Worm (Caenorhabditis elegans) whole organism, young adult: ENCODE results near the gene K09E2.3.

Source experiments
- B0019.2 ChIP-seq: fragments of 200-800 bp; sonication (Bioruptor generic); conservative IDR thresholded peaks from 2 replicates; pipeline ENCODE4 v1.3.6; 2022; ENCODE audit warnings: missing genetic modification reagents, missing genetic modification characterization, missing compliant biosample characterization
- B0035.1 ChIP-seq: sonication (generic microtip); optimal IDR thresholded peaks from 2 replicates; lab custom pipeline; 2016; ENCODE audit warnings: missing genetic modification characterization, mild to moderate bottlenecking, missing compliant biosample characterization, missing genotype, missing genetic modification reagents
- C06A6.2 ChIP-seq: fragments of 200-800 bp; sonication (Bioruptor generic); conservative IDR thresholded peaks from 2 replicates; pipeline ENCODE4 v1.3.6; 2022; ENCODE audit warnings: missing genetic modification characterization, missing compliant biosample characterization
- F10E7.11 ChIP-seq: sonication (generic microtip); optimal IDR thresholded peaks from 2 replicates; lab custom pipeline; 2017; ENCODE audit warnings: mild to moderate bottlenecking, missing genetic modification characterization, moderate library complexity, missing compliant biosample characterization
- F23B12.7 ChIP-seq: sonication (generic microtip); optimal IDR thresholded peaks from 2 replicates; lab custom pipeline; 2017; ENCODE audit warnings: missing genetic modification characterization, mild to moderate bottlenecking, missing compliant biosample characterization, antibody characterized with exemption, moderate library complexity; ENCODE audit not compliant: insufficient read depth
- F49E8.2 ChIP-seq: sonication (generic microtip); optimal IDR thresholded peaks from 3 replicates; lab custom pipeline; 2017; ENCODE audit warnings: missing genetic modification characterization, mild to moderate bottlenecking, missing compliant biosample characterization, antibody characterized with exemption, moderate library complexity; ENCODE audit not compliant: insufficient read depth
- F52B5.7 ChIP-seq: sonication (generic microtip); optimal IDR thresholded peaks from 2 replicates; lab custom pipeline; 2016; ENCODE audit warnings: mild to moderate bottlenecking, missing genetic modification characterization, missing compliant biosample characterization
- Y53F4B.3 ChIP-seq: fragments of 200-800 bp; sonication (Bioruptor generic); IDR thresholded peaks from 2 replicates; pipeline ENCODE4 v1.3.6; 2022; ENCODE audit warnings: missing genetic modification reagents, missing genetic modification characterization, missing compliant biosample characterization
- ZK185.1 ChIP-seq: sonication (generic microtip); optimal IDR thresholded peaks from 2 replicates; lab custom pipeline; 2016; ENCODE audit warnings: mild to moderate bottlenecking, missing genetic modification characterization, missing compliant biosample characterization; ENCODE audit not compliant: poor library complexity, severe bottlenecking
- atf-7 ChIP-seq: sonication (generic microtip); optimal IDR thresholded peaks from 2 replicates; lab custom pipeline; 2017; ENCODE audit warnings: mild to moderate bottlenecking, missing genetic modification characterization, missing compliant biosample characterization
- athp-1 ChIP-seq: sonication (generic microtip); optimal IDR thresholded peaks from 2 replicates; lab custom pipeline; 2017; ENCODE audit warnings: mild to moderate bottlenecking, missing genetic modification characterization, missing compliant biosample characterization
- bed-1 ChIP-seq: fragments of 200-800 bp; sonication (Bioruptor generic); IDR thresholded peaks from 2 replicates; pipeline ENCODE4 v1.3.6; 2022; ENCODE audit warnings: missing genetic modification reagents, missing genetic modification characterization, missing compliant biosample characterization
- cebp-1 ChIP-seq, 2 experiments: fragments of 200-800 bp in 1 of 2; sonication (Bioruptor generic) in 1 of 2; sonication (generic microtip) in 1 of 2; IDR thresholded peaks in 1 of 2; optimal IDR thresholded peaks in 1 of 2; 2 replicates each; pipeline versions ENCODE4 v1.3.6 to Lab custom; 2017 to 2022; ENCODE audit warnings: missing compliant biosample characterization in 2 of 2, missing genetic modification characterization in 2 of 2, mild to moderate bottlenecking in 1 of 2, missing genetic modification reagents in 1 of 2, moderate library complexity in 1 of 2
- chd-7 ChIP-seq: sonication (generic microtip); optimal IDR thresholded peaks from 2 replicates; lab custom pipeline; 2016; ENCODE audit warnings: mild to moderate bottlenecking, missing genetic modification characterization, moderate library complexity, missing compliant biosample characterization
- die-1 ChIP-seq: sonication (generic microtip); optimal IDR thresholded peaks from 2 replicates; lab custom pipeline; 2016; ENCODE audit warnings: missing genotype, mild to moderate bottlenecking, missing genetic modification characterization, missing compliant biosample characterization
- egl-44 ChIP-seq: fragments of 200-800 bp; sonication (Bioruptor generic); IDR thresholded peaks from 2 replicates; pipeline ENCODE4 v1.3.6; 2022; ENCODE audit warnings: missing genetic modification reagents, missing genetic modification characterization, missing compliant biosample characterization
- fkh-3 ChIP-seq: sonication (generic microtip); optimal IDR thresholded peaks from 2 replicates; lab custom pipeline; 2016; ENCODE audit warnings: mild to moderate bottlenecking, missing genetic modification characterization, missing compliant biosample characterization
- hrde-1 ChIP-seq: sonication (generic microtip); optimal IDR thresholded peaks from 2 replicates; lab custom pipeline; 2016; ENCODE audit warnings: missing genetic modification characterization, mild to moderate bottlenecking, missing compliant biosample characterization, moderate library complexity, missing genotype, missing genetic modification reagents, borderline replicate concordance
- hsf-1 ChIP-seq: fragments of 200-800 bp; sonication (Bioruptor generic); IDR thresholded peaks from 2 replicates; pipeline ENCODE4 v1.3.6; 2022; ENCODE audit warnings: missing genetic modification reagents, missing genetic modification characterization, missing compliant biosample characterization
- let-526 ChIP-seq: fragments of 200-800 bp; sonication (Bioruptor generic); IDR thresholded peaks from 2 replicates; pipeline ENCODE4 v1.3.6; 2022; ENCODE audit warnings: missing genetic modification reagents, missing genetic modification characterization, missing compliant biosample characterization
- lin-26 ChIP-seq: fragments of 200-800 bp; sonication (Bioruptor generic); IDR thresholded peaks from 2 replicates; pipeline ENCODE4 v1.3.6; 2022; ENCODE audit warnings: missing genetic modification reagents, missing genetic modification characterization, missing compliant biosample characterization
- lin-40 ChIP-seq: sonication (generic microtip); optimal IDR thresholded peaks from 2 replicates; lab custom pipeline; 2016; ENCODE audit warnings: missing genetic modification characterization, mild to moderate bottlenecking, missing compliant biosample characterization, missing genotype, missing genetic modification reagents
- lin-54 ChIP-seq: fragments of 200-800 bp; sonication (Bioruptor generic); optimal IDR thresholded peaks from 2 replicates; lab custom pipeline; 2018; ENCODE audit warnings: mild to moderate bottlenecking, missing genetic modification characterization, missing compliant biosample characterization
- madf-10 ChIP-seq: sonication (generic microtip); optimal IDR thresholded peaks from 2 replicates; lab custom pipeline; 2016; ENCODE audit warnings: mild to moderate bottlenecking, missing genetic modification characterization, missing compliant biosample characterization
- madf-3 ChIP-seq: fragments of 200-800 bp; sonication (Bioruptor generic); IDR thresholded peaks from 2 replicates; pipeline ENCODE4 v1.3.6; 2022; ENCODE audit warnings: missing genetic modification reagents, missing genetic modification characterization, missing compliant biosample characterization
- madf-8 ChIP-seq: fragments of 200-800 bp; sonication (Bioruptor generic); conservative IDR thresholded peaks from 2 replicates; pipeline ENCODE4 v1.3.6; 2022; ENCODE audit warnings: missing genetic modification reagents, missing genetic modification characterization, missing compliant biosample characterization
- mel-28 ChIP-seq: sonication (generic microtip); optimal IDR thresholded peaks from 2 replicates; lab custom pipeline; 2016; ENCODE audit warnings: borderline replicate concordance, mild to moderate bottlenecking, missing genetic modification characterization, missing compliant biosample characterization
- mes-4 ChIP-seq: sonication (generic microtip); optimal IDR thresholded peaks from 2 replicates; lab custom pipeline; 2016; ENCODE audit warnings: missing genotype, missing genetic modification characterization, missing compliant biosample characterization
- nfyb-1 ChIP-seq: fragments of 200-800 bp; sonication (Bioruptor generic); IDR thresholded peaks from 2 replicates; pipeline ENCODE4 v1.3.6; 2022; ENCODE audit warnings: missing genetic modification reagents, missing genetic modification characterization, missing compliant biosample characterization
- nhr-80 ChIP-seq: sonication (generic microtip); optimal IDR thresholded peaks from 2 replicates; lab custom pipeline; 2016; ENCODE audit warnings: missing genetic modification characterization, missing compliant biosample characterization
- rcor-1 ChIP-seq: fragments of 200-800 bp; sonication (Bioruptor generic); IDR thresholded peaks from 2 replicates; pipeline ENCODE4 v1.3.6; 2022; ENCODE audit warnings: missing genetic modification reagents, missing genetic modification characterization, missing compliant biosample characterization
- snpc-4 ChIP-seq, 5 experiments: fragments of 150-350 bp in 1 of 5; sonication (generic microtip) in 4 of 5; optimal IDR thresholded peaks; 2 replicates each; lab custom pipeline; 2014 to 2018; ENCODE audit warnings: missing genetic modification characterization in 5 of 5, missing biosample characterization in 3 of 5, antibody characterized with exemption in 2 of 5, mild to moderate bottlenecking in 2 of 5, missing compliant biosample characterization in 2 of 5, missing genotype in 2 of 5, moderate library complexity in 2 of 5, missing genetic modification reagents in 1 of 5
- somi-1 ChIP-seq: fragments of 200-800 bp; sonication (Bioruptor generic); optimal IDR thresholded peaks from 2 replicates; lab custom pipeline; 2018; ENCODE audit warnings: mild to moderate bottlenecking, missing genetic modification characterization, missing compliant biosample characterization
- tbp1 ChIP-seq: fragments of 200-800 bp; sonication (Bioruptor generic); optimal IDR thresholded peaks from 2 replicates; lab custom pipeline; 2018; ENCODE audit warnings: mild to moderate bottlenecking, missing genetic modification characterization, missing compliant biosample characterization
- zim-3 ChIP-seq: sonication (generic microtip); optimal IDR thresholded peaks from 2 replicates; lab custom pipeline; 2017; ENCODE audit warnings: mild to moderate bottlenecking, missing genetic modification characterization, moderate library complexity, missing compliant biosample characterization
- ztf-22 ChIP-seq: fragments of 200-800 bp; sonication (Bioruptor generic); optimal IDR thresholded peaks from 2 replicates; lab custom pipeline; 2018; ENCODE audit warnings: mild to moderate bottlenecking, missing genetic modification characterization, moderate library complexity, missing compliant biosample characterization
- ztf-26 ChIP-seq: sonication (generic microtip); optimal IDR thresholded peaks from 2 replicates; lab custom pipeline; 2017; ENCODE audit warnings: missing genetic modification characterization, missing compliant biosample characterization

K09E2.3 gene

ce11 chrX:8676088-8676779, 3.4 kb downstream of the K09E2.3 start:
- TF ChIP-seq atf-7 (peak; percentile 31), ZK185.1 (tag; lab: Kevin White, UChicago) (no peak), ztf-22 (no peak), somi-1 (peak; percentile 64), madf-8 (no peak), nfyb-1 (GFP tag; lab: Robert Waterston, UW) (no peak), let-526 (GFP tag; lab: Robert Waterston, UW) (0 out of 2 replicates have a peak, but pooled peaks have one; percentile 53), C06A6.2 (no peak), egl-44 (GFP tag; lab: Robert Waterston, UW) (0 out of 2 replicates have a peak, but pooled peaks have one; percentile 48), lin-26 (peak; percentile 34; the same call in 1 of the 2 replicates), hsf-1 (GFP tag; lab: Robert Waterston, UW) (no peak), hrde-1 (tag; lab: Kevin White, UChicago) (no peak), madf-10 (tag; lab: Kevin White, UChicago) (no peak), bed-1 (GFP tag; lab: Robert Waterston, UW) (no peak), mel-28 (tag; lab: Kevin White, UChicago) (no peak), mes-4 (tag; lab: Kevin White, UChicago) (no peak), cebp-1 (GFP tag; IDR thresholded peaks at IDR 0.05; lab: Robert Waterston, UW) (no peak), cebp-1 (tag; optimal IDR thresholded peaks at IDR 0.05; lab: Kevin White, UChicago) (peak; percentile 52), ztf-26 (tag; lab: Kevin White, UChicago) (peak; percentile 73), lin-40 (peak; percentile 64), madf-3 (GFP tag; lab: Robert Waterston, UW) (no peak), B0019.2 (GFP tag; lab: Robert Waterston, UW) (no peak), athp-1 (tag; lab: Kevin White, UChicago) (no peak), F49E8.2 (tag; lab: Kevin White, UChicago) (no peak), B0035.1 (tag; lab: Kevin White, UChicago) (no peak), lin-54 (no peak), chd-7 (tag; lab: Kevin White, UChicago) (peak; percentile 20), F23B12.7 (no peak), nhr-80 (tag; lab: Kevin White, UChicago) (peak; percentile 88), F52B5.7 (tag; lab: Kevin White, UChicago) (no peak), die-1 (tag; lab: Kevin White, UChicago) (peak; percentile 52), rcor-1 (GFP tag; lab: Robert Waterston, UW) (no peak), snpc-4 (GFP tag; optimal IDR thresholded peaks at IDR 0.05; lab: Kevin White, UChicago) (no peak), snpc-4 (tag; optimal IDR thresholded peaks at IDR 0.05; lab: Kevin White, UChicago) (no peak), fkh-3 (tag; lab: Kevin White, UChicago) (no peak)

- TF ChIP-seq zim-3 (tag; lab: Kevin White, UChicago) (no peak), F10E7.11 (tag; lab: Kevin White, UChicago) (no peak), Y53F4B.3 (GFP tag; lab: Robert Waterston, UW) (no peak), tbp1 (GFP tag; lab: Kevin White, UChicago) (no peak)
These were observed 4.4 kb downstream of the K09E2.3 start for ce11 chrX:8677320-8677719.
